Fruit fly (Drosophila melanogaster): Measurements from ENCODE around the gene Zip99C.

The Zip99C gene

dm6 chr3R:29859763-29860162 lies 8.9 kb downstream of the Zip99C start (continued):
- TF ChIP-seq nerfin-1 (tag; optimal IDR thresholded peaks at IDR 0.05) (peak; percentile 16), CG1647 (GFP tag; optimal IDR thresholded peaks at IDR 0.05) (peak; percentile 31), bsh (GFP tag; optimal IDR thresholded peaks at IDR 0.05) (peak in 1 of 2 experiments; percentile 24), zen (tag; optimal IDR thresholded peaks at IDR 0.05) (peak; percentile 27), Dref (GFP tag; IDR thresholded peaks at IDR 0.05) (peak; percentile 76), H2.0 (GFP tag; IDR thresholded peaks at IDR 0.05) (peak; percentile 33; the same call in 1 of the 2 replicates), CG16813 (GFP tag; IDR thresholded peaks at IDR 0.05; ENCODE audit: partially characterized antibody) (no peak), sd (tag; optimal IDR thresholded peaks at IDR 0.05) (peak; percentile 27), CG11456 (GFP tag; IDR thresholded peaks at IDR 0.05) (0 out of 3 replicates have a peak, but pooled peaks have one; percentile 52), Aef1 (GFP tag; IDR thresholded peaks at IDR 0.05) (peak; percentile 13; the same call in 1 of the 3 replicates), seq (GFP tag; IDR thresholded peaks at IDR 0.05) (0 out of 2 replicates have a peak, but pooled peaks have one; percentile 22), dm (GFP tag; optimal IDR thresholded peaks at IDR 0.05) (no peak), HmgZ (tag; optimal IDR thresholded peaks at IDR 0.05) (peak; percentile 72), CG10267 (tag; optimal IDR thresholded peaks at IDR 0.05) (peak; percentile 33), Dll (GFP tag; IDR thresholded peaks at IDR 0.05; ENCODE audit: partially characterized antibody) (peak; percentile 47; the same call in 1 of the 4 replicates), CG3847 (GFP tag; IDR thresholded peaks at IDR 0.05) (peak; percentile 49; the same call in 1 of the 2 replicates), CG12391 (tag; optimal IDR thresholded peaks at IDR 0.05) (peak; percentile 54), CG12744 (GFP tag; optimal IDR thresholded peaks at IDR 0.05) (peak; percentile 10), CG14441 (GFP tag; IDR thresholded peaks at IDR 0.05) (peak; percentile 61), CG2199 (GFP tag; IDR thresholded peaks at IDR 0.05) (0 out of 3 replicates have a peak, but pooled peaks have one; percentile 31), Dp (GFP tag; optimal IDR thresholded peaks at IDR 0.05) (peak; percentile 32), Nf-YB (GFP tag; optimal IDR thresholded peaks at IDR 0.05) (no peak), lbe (GFP tag; optimal IDR thresholded peaks at IDR 0.05) (peak; percentile 45), Hmr (GFP tag; optimal IDR thresholded peaks at IDR 0.05) (peak; percentile 61), dpn (GFP tag; optimal IDR thresholded peaks at IDR 0.05) (peak in 1 of 2 experiments; percentile 60), CG14860 (GFP tag; IDR thresholded peaks at IDR 0.05; ENCODE audit: partially characterized antibody) (no peak), CG15479 (GFP tag; optimal IDR thresholded peaks at IDR 0.05) (no peak), CG34376 (GFP tag; optimal IDR thresholded peaks at IDR 0.05) (peak; percentile 64), CG7987 (GFP tag; optimal IDR thresholded peaks at IDR 0.05) (peak; percentile 52), Nf-YC (tag; optimal IDR thresholded peaks at IDR 0.05) (no peak), CG17568 (GFP tag; optimal IDR thresholded peaks at IDR 0.05) (no peak), chm (GFP tag; IDR thresholded peaks at IDR 0.05) (peak; percentile 79), CG10209 (GFP tag; optimal IDR thresholded peaks at IDR 0.05) (peak; percentile 37), CG6854 (GFP tag; optimal IDR thresholded peaks at IDR 0.05) (no peak), CG17385 (GFP tag; optimal IDR thresholded peaks at IDR 0.05) (no peak), grn (GFP tag; optimal IDR thresholded peaks at IDR 0.05) (peak; percentile 56), CG10462 (GFP tag; optimal IDR thresholded peaks at IDR 0.05) (no peak), h (optimal IDR thresholded peaks at IDR 0.05) (no peak), Oaz (GFP tag; IDR thresholded peaks at IDR 0.05) (no peak), bbx (GFP tag; IDR thresholded peaks at IDR 0.05; ENCODE audit: partially characterized antibody) (peak; percentile 36; the same call in 1 of the 2 replicates), klu (GFP tag; IDR thresholded peaks at IDR 0.05) (no peak), CG18599 (GFP tag; optimal IDR thresholded peaks at IDR 0.05) (no peak), CG17186 (GFP tag; optimal IDR thresholded peaks at IDR 0.05) (peak; percentile 62), Drgx (GFP tag; IDR thresholded peaks at IDR 0.05) (0 out of 2 replicates have a peak, but pooled peaks have one; percentile 30), lmd (GFP tag; IDR thresholded peaks at IDR 0.05) (peak; percentile 56), tgo (GFP tag; IDR thresholded peaks at IDR 0.05) (peak; percentile 24; the same call in 1 of the 3 replicates), bigmax (GFP tag; optimal IDR thresholded peaks at IDR 0.05) (peak; percentile 81), CG17361 (GFP tag; IDR thresholded peaks at IDR 0.05) (peak; percentile 52; the same call in 1 of the 3 replicates), CG17912 (GFP tag; optimal IDR thresholded peaks at IDR 0.05) (peak; percentile 55), Spps (tag; optimal IDR thresholded peaks at IDR 0.05) (peak; percentile 5)

All from whole organism, embryonic.